Fruit fly (Drosophila melanogaster) whole organism, adult: Measurements from ENCODE around the gene PIG-C.
A peak's percentile ranks its signal among the peaks of the same experiment; 100 is the strongest.

ENCODE experiments used
- CG11617 ChIP-seq: fragments of 200-800 bp; sonication (Bioruptor generic); optimal IDR thresholded peaks from 2 replicates; lab custom pipeline; 2017; ENCODE audit warnings: mild to moderate bottlenecking, missing biosample characterization, missing genetic modification reagents, missing genetic modification characterization
- CG12768 ChIP-seq: fragments of 200-800 bp; sonication (Bioruptor generic); optimal IDR thresholded peaks from 2 replicates; lab custom pipeline; 2017; ENCODE audit warnings: missing biosample characterization, missing genetic modification characterization, mild to moderate bottlenecking, moderate library complexity, missing genetic modification reagents
- CG14711 ChIP-seq: fragments of 200-800 bp; sonication (Bioruptor generic); optimal IDR thresholded peaks from 2 replicates; lab custom pipeline; 2018; ENCODE audit warnings: missing biosample characterization, mild to moderate bottlenecking, missing genetic modification characterization, moderate library complexity
- CG1620 ChIP-seq: fragments of 200-800 bp; sonication (Bioruptor generic); optimal IDR thresholded peaks from 2 replicates; lab custom pipeline; 2016; ENCODE audit warnings: missing biosample characterization, missing genetic modification characterization
- CG33017 ChIP-seq: fragments of 200-800 bp; sonication (Bioruptor generic); optimal IDR thresholded peaks from 2 replicates; lab custom pipeline; 2018; ENCODE audit warnings: missing biosample characterization, mild to moderate bottlenecking, missing genetic modification characterization, moderate library complexity
- CG5204 ChIP-seq: fragments of 200-800 bp; sonication (Bioruptor generic); optimal IDR thresholded peaks from 2 replicates; lab custom pipeline; 2016; ENCODE audit warnings: missing biosample characterization, missing genetic modification characterization
- CG7045 ChIP-seq: fragments of 200-800 bp; sonication (Bioruptor generic); optimal IDR thresholded peaks from 2 replicates; lab custom pipeline; 2017; ENCODE audit warnings: missing biosample characterization, mild to moderate bottlenecking, missing genetic modification characterization
- CG7101 ChIP-seq: fragments of 200-800 bp; sonication (Bioruptor generic); optimal IDR thresholded peaks from 2 replicates; lab custom pipeline; 2018; ENCODE audit warnings: missing biosample characterization, mild to moderate bottlenecking, missing genetic modification characterization, moderate library complexity
- Clk ChIP-seq: fragments of 200-800 bp; sonication (Bioruptor generic); optimal IDR thresholded peaks from 2 replicates; lab custom pipeline; 2017; ENCODE audit warnings: missing biosample characterization, missing genetic modification characterization
- Crg-1 ChIP-seq: fragments of 200-800 bp; sonication (Bioruptor generic); optimal IDR thresholded peaks from 2 replicates; lab custom pipeline; 2016; ENCODE audit warnings: missing biosample characterization, missing genetic modification characterization
- Hr96 ChIP-seq: fragments of 200-800 bp; sonication (Bioruptor generic); optimal IDR thresholded peaks from 2 replicates; lab custom pipeline; 2016; ENCODE audit warnings: missing biosample characterization, missing genetic modification characterization
- Mnt ChIP-seq: fragments of 200-800 bp; sonication (Bioruptor generic); optimal IDR thresholded peaks from 2 replicates; lab custom pipeline; 2016; ENCODE audit warnings: missing biosample characterization, mild to moderate bottlenecking, missing genetic modification characterization
- bab1 ChIP-seq: fragments of 200-800 bp; sonication (Bioruptor generic); optimal IDR thresholded peaks from 3 replicates; lab custom pipeline; 2019; ENCODE audit warnings: missing biosample characterization, mild to moderate bottlenecking, missing genetic modification characterization, moderate library complexity
- cic ChIP-seq: fragments of 200-800 bp; sonication (Bioruptor generic); optimal IDR thresholded peaks from 2 replicates; lab custom pipeline; 2017; ENCODE audit warnings: missing biosample characterization, mild to moderate bottlenecking, missing genetic modification characterization, moderate library complexity
- cnc ChIP-seq, 2 experiments: fragments of >200 bp; optimal IDR thresholded peaks; 2 replicates each; lab custom pipeline; 2017
- kay ChIP-seq: fragments of 200-800 bp; sonication (Bioruptor generic); peaks from one replicate; lab custom pipeline; 2016; ENCODE audit warnings: missing biosample characterization, missing genetic modification characterization, borderline replicate concordance
- ovo ChIP-seq: fragments of 200-800 bp; sonication (Bioruptor generic); optimal IDR thresholded peaks from 2 replicates; lab custom pipeline; 2016; ENCODE audit warnings: missing biosample characterization, missing genetic modification characterization
- pad ChIP-seq: fragments of 200-800 bp; sonication (Bioruptor generic); optimal IDR thresholded peaks from 3 replicates; lab custom pipeline; 2017; ENCODE audit warnings: missing biosample characterization, missing genetic modification characterization, mild to moderate bottlenecking, moderate library complexity, missing genetic modification reagents
- tj ChIP-seq: fragments of 200-800 bp; sonication (Bioruptor generic); optimal IDR thresholded peaks from 3 replicates; lab custom pipeline; 2017; ENCODE audit warnings: missing biosample characterization, mild to moderate bottlenecking, missing genetic modification characterization, moderate library complexity
- toe ChIP-seq: fragments of 200-800 bp; sonication (Bioruptor generic); optimal IDR thresholded peaks from 2 replicates; lab custom pipeline; 2016; ENCODE audit warnings: missing biosample characterization, missing genetic modification characterization

The PIG-C gene

DNA sequence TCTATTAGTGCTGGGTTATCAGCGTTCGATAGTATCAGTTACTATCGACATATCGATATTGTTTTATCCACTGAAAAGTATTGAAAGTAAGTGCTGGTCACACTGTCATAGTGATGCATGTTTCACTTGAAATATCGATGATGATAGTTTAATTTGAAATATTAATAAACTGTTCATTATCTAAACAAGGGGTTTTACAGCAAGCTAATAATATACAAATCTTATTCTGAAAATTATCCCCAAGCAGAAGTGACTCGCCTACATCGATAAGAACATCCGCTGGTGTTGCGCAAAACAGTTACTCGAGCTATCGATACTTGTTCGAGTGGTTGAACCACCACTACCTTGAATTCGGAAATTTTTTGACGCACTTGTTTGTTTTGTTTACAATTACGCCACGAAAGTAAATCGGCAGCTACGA, at the start of gene PIG-C, which contains the start of the genes CG12016 and Dpm2:
TSS of gene PIG-C (minus strand) at position 10 of the 421 bp plus-strand sequence.
TSS of gene CG12016 (plus strand) at position 333 of the 421 bp plus-strand sequence.
TSS of gene Dpm2 (plus strand) at position 333 of the 421 bp plus-strand sequence.
- TF ChIP-seq kay (GFP tag; lab: Kevin White, UChicago) (no peak), CG7045 (GFP tag; lab: Kevin White, UChicago) (peak; percentile 54), pad (GFP tag; lab: Kevin White, UChicago) (peak; percentile 54), ovo (GFP tag; lab: Kevin White, UChicago) (peak; percentile 49), Crg-1 (peak; percentile 65), cnc (optimal IDR thresholded peaks at IDR 0.05; lab: Kevin White, UChicago) (no peak), Mnt (GFP tag; lab: Kevin White, UChicago) (peak; percentile 76), CG1620 (GFP tag; lab: Kevin White, UChicago) (peak; percentile 81), Clk (GFP tag; lab: Kevin White, UChicago) (peak; percentile 44), CG14711 (tag; lab: Kevin White, UChicago) (peak; percentile 53), CG7101 (tag; lab: Kevin White, UChicago) (peak; percentile 75), toe (GFP tag; lab: Kevin White, UChicago) (peak; percentile 92), CG11617 (peak; percentile 59), CG12768 (GFP tag; lab: Kevin White, UChicago) (peak; percentile 40), bab1 (GFP tag; lab: Kevin White, UChicago) (peak; percentile 75), tj (GFP tag; lab: Kevin White, UChicago) (peak; percentile 40), cic (GFP tag; lab: Kevin White, UChicago) (no peak), CG33017 (peak; percentile 66), Hr96 (GFP tag; lab: Kevin White, UChicago) (peak; percentile 85), CG5204 (GFP tag; lab: Kevin White, UChicago) (no peak)

- no peak for TF ChIP-seq pad (GFP tag; lab: Kevin White, UChicago)
- TF ChIP-seq CG7101 (tag; lab: Kevin White, UChicago): no peak
- no peak for TF ChIP-seq Mnt (GFP tag; lab: Kevin White, UChicago)
- TF ChIP-seq tj (GFP tag; lab: Kevin White, UChicago): no peak
Observed at dm6 chr3L:3353297-3353696, 34.3 kb upstream of the PIG-C start.

DNA sequence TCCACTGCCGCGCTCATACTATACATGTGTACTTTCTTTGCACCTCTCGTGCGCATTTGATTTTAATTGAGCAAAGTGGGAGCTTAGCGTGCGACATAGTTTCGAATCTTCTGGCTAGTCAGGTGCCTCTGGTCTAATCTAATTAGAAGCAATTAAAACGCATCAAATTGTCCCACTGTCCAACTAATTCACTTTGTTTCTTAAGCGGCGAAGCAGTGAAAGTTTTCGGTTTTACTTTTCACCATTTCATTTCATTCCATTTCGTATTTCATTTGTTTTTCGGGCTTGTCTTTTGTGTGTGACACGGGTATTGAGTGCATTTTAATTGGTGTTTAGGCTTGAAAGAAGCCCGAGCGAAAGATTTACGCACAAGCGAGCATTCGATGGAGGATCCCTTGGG, 33.5 kb upstream of the PIG-C start:
- TF ChIP-seq pad (GFP tag; lab: Kevin White, UChicago) (no peak), CG14711 (tag; lab: Kevin White, UChicago) (no peak), Hr96 (GFP tag; lab: Kevin White, UChicago) (no peak), cnc (optimal IDR thresholded peaks at IDR 0.05; lab: Kevin White, UChicago) (no peak), kay (GFP tag; lab: Kevin White, UChicago) (no peak), CG12768 (GFP tag; lab: Kevin White, UChicago) (no peak), tj (GFP tag; lab: Kevin White, UChicago) (no peak), CG1620 (GFP tag; lab: Kevin White, UChicago) (no peak), CG7101 (tag; lab: Kevin White, UChicago) (no peak)

DNA sequence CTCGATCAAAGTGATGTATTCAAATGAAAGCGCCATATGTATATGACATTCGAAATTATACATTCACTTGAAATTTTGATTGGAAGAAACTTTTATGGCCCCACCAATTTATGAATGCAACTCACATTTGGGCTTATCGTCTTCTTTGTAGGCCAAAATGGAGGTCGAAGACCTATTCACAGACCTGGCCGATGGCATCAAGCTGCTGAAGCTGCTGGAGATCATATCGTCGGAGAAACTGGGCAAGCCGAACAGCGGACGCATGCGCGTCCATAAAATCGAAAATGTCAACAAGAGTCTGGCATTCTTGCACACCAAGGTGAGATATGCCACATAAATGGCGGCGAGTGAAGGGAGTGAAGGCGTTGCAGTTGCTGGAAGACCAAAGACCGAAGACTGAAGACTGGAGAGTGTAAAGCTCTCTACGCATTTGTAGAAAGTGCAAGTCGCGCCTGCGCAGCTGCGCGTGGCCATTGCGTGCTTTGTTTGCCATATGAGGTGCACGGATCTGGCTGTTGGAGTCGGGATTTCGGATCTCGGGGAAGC, 32.9 kb upstream of the PIG-C start:
- no peak for TF ChIP-seq Clk (GFP tag; lab: Kevin White, UChicago)
- TF ChIP-seq kay (GFP tag; lab: Kevin White, UChicago): no peak
- TF ChIP-seq CG1620 (GFP tag; lab: Kevin White, UChicago): no peak
- no peak for TF ChIP-seq CG33017
- no peak for TF ChIP-seq CG5204 (GFP tag; lab: Kevin White, UChicago)
- TF ChIP-seq CG14711 (tag; lab: Kevin White, UChicago): no peak
- TF ChIP-seq CG11617: no peak
- no peak for TF ChIP-seq CG7045 (GFP tag; lab: Kevin White, UChicago)
- TF ChIP-seq Crg-1: no peak
- TF ChIP-seq cnc (optimal IDR thresholded peaks at IDR 0.05; lab: Kevin White, UChicago): no peak
- TF ChIP-seq CG7101 (tag; lab: Kevin White, UChicago): no peak
- no peak for TF ChIP-seq cic (GFP tag; lab: Kevin White, UChicago)
- no peak for TF ChIP-seq Hr96 (GFP tag; lab: Kevin White, UChicago)
- TF ChIP-seq toe (GFP tag; lab: Kevin White, UChicago): no peak
- no peak for TF ChIP-seq ovo (GFP tag; lab: Kevin White, UChicago)
- TF ChIP-seq CG12768 (GFP tag; lab: Kevin White, UChicago): no peak
- TF ChIP-seq bab1 (GFP tag; lab: Kevin White, UChicago): no peak
- no peak for TF ChIP-seq tj (GFP tag; lab: Kevin White, UChicago)
- TF ChIP-seq Mnt (GFP tag; lab: Kevin White, UChicago): no peak

- TF ChIP-seq pad (GFP tag; lab: Kevin White, UChicago) (no peak), bab1 (GFP tag; lab: Kevin White, UChicago) (peak; percentile 3)
Observed at dm6 chr3L:3350572-3351343, 31.7 kb upstream of the PIG-C start.

DNA sequence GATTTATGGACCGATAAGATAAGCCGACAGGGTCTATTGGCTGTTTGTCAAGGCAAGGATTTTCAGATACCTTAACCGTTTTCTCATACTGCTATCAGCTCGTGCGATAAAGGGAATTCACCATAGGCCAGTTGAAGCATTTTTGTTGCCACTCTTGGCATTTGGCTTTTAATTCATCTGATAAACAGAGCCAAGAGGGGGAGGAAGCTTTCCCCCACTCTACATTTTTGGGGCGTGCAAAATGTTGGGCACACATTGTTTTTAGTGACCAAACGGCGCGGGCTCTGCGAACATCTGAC, 30.7 kb upstream of the PIG-C start:
- TF ChIP-seq kay (GFP tag; lab: Kevin White, UChicago) (no peak), CG7101 (tag; lab: Kevin White, UChicago) (no peak), CG7045 (GFP tag; lab: Kevin White, UChicago) (no peak), CG1620 (GFP tag; lab: Kevin White, UChicago) (no peak), CG14711 (tag; lab: Kevin White, UChicago) (no peak), Clk (GFP tag; lab: Kevin White, UChicago) (no peak), Crg-1 (no peak), CG11617 (no peak), cnc (optimal IDR thresholded peaks at IDR 0.05; lab: Kevin White, UChicago) (no peak), pad (GFP tag; lab: Kevin White, UChicago) (no peak), Mnt (GFP tag; lab: Kevin White, UChicago) (no peak), cic (GFP tag; lab: Kevin White, UChicago) (no peak), CG33017 (no peak), CG5204 (GFP tag; lab: Kevin White, UChicago) (no peak), CG12768 (GFP tag; lab: Kevin White, UChicago) (no peak), tj (GFP tag; lab: Kevin White, UChicago) (no peak), ovo (GFP tag; lab: Kevin White, UChicago) (no peak), bab1 (GFP tag; lab: Kevin White, UChicago) (no peak), Hr96 (GFP tag; lab: Kevin White, UChicago) (no peak)
